Fruit fly (Drosophila melanogaster): ENCODE measurements around the gene MnM.

DNA sequence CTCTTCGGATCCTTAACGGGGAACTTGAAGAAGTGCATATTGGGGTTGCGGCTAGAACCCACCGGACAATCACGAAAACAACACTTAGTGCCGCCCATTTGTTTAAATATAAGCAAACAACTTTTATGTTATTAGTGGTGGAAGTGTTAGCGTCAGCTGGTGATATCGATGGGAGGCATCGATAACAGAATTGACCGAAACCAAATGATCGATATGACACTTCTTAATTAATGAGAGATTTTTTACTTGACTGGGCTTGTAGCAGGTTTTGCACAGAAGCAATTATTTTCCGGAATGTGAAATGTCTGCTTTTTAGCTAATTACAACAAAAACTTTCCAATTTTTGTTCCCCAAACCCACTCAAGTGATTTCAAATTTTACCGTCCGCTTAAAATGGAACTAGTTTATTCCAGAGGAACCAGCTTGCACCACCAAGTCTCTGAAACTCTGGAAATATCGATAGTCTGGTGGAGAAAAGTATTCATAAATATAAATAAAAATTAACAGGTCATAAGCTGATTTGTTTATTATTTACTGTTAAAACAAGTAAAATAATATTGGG, 14.0 kb upstream of the MnM start, which contains the start of gene CG14965:
- TF ChIP-seq Sin3A (optimal IDR thresholded peaks at IDR 0.05) (no peak), h (optimal IDR thresholded peaks at IDR 0.05) (no peak)

Data from Kc167 (cell line).